Fruit fly (Drosophila melanogaster) whole organism, embryonic: ENCODE measurements around the gene NK7.1.

Experiments used
- Abd-B ChIP-seq: fragments of 200-800 bp; sonication (Bioruptor generic); optimal IDR thresholded peaks from 2 replicates; lab custom pipeline; 2018; ENCODE audit warnings: missing biosample characterization, mild to moderate bottlenecking, missing genetic modification characterization, moderate library complexity
- B-H1 ChIP-seq: fragments of 200-800 bp; sonication (Bioruptor generic); IDR thresholded peaks from 3 replicates; pipeline ENCODE4 v1.3.6; 2022; ENCODE audit warnings: missing biosample characterization, missing genetic modification characterization
- CG10209 ChIP-seq: fragments of 200-800 bp; sonication (Bioruptor generic); optimal IDR thresholded peaks from 3 replicates; lab custom pipeline; 2017; ENCODE audit warnings: missing biosample characterization, mild to moderate bottlenecking, missing genetic modification characterization, missing genetic modification reagents
- CG1024 ChIP-seq: fragments of 200-800 bp; sonication (Bioruptor generic); IDR thresholded peaks from 2 replicates; pipeline ENCODE4 v1.3.6; 2022; ENCODE audit warnings: missing biosample characterization, missing genetic modification characterization
- CG10654 ChIP-seq: fragments of 200-800 bp; sonication (Bioruptor generic); optimal IDR thresholded peaks from 2 replicates; lab custom pipeline; 2016; ENCODE audit warnings: missing biosample characterization, missing genetic modification characterization
- CG10979 ChIP-seq: fragments of 200-800 bp; sonication (Bioruptor generic); optimal IDR thresholded peaks from 2 replicates; lab custom pipeline; 2018; ENCODE audit warnings: missing biosample characterization, mild to moderate bottlenecking, missing genetic modification characterization, moderate library complexity
- CG11695 ChIP-seq: fragments of 200-800 bp; sonication (Bioruptor generic); IDR thresholded peaks from 3 replicates; pipeline ENCODE4 v1.3.6; 2022; ENCODE audit warnings: missing biosample characterization, missing genetic modification characterization
- CG12299 ChIP-seq: fragments of 200-800 bp; sonication (Bioruptor generic); optimal IDR thresholded peaks from 2 replicates; lab custom pipeline; 2018; ENCODE audit warnings: missing biosample characterization, mild to moderate bottlenecking, missing genetic modification characterization
- CG1233 ChIP-seq: fragments of 200-800 bp; sonication (Bioruptor generic); optimal IDR thresholded peaks from 4 replicates; lab custom pipeline; 2018; ENCODE audit warnings: missing biosample characterization, mild to moderate bottlenecking, missing genetic modification characterization
- CG15073 ChIP-seq: fragments of 200-800 bp; sonication (Bioruptor generic); optimal IDR thresholded peaks from 2 replicates; lab custom pipeline; 2016; ENCODE audit warnings: missing biosample characterization, missing genetic modification characterization
- CG1603 ChIP-seq: fragments of 200-800 bp; sonication (Bioruptor generic); optimal IDR thresholded peaks from 2 replicates; lab custom pipeline; 2019; ENCODE audit warnings: missing biosample characterization, mild to moderate bottlenecking, missing genetic modification characterization, moderate library complexity
- CG2712 ChIP-seq: fragments of 200-800 bp; optimal IDR thresholded peaks from 3 replicates; lab custom pipeline; 2019; ENCODE audit warnings: missing biosample characterization, mild to moderate bottlenecking, missing genetic modification characterization, moderate library complexity
- CG30403 ChIP-seq: fragments of 200-800 bp; sonication (Bioruptor generic); optimal IDR thresholded peaks from 3 replicates; lab custom pipeline; 2016; ENCODE audit warnings: missing biosample characterization, missing genetic modification characterization
- CG32767 ChIP-seq: fragments of 200-800 bp; sonication (Bioruptor generic); IDR thresholded peaks from 2 replicates; pipeline ENCODE4 v1.3.6; 2022; ENCODE audit warnings: missing biosample characterization, missing genetic modification characterization
- CG33557 ChIP-seq: fragments of 200-800 bp; sonication (Bioruptor generic); optimal IDR thresholded peaks from 2 replicates; lab custom pipeline; 2019; ENCODE audit warnings: missing biosample characterization, mild to moderate bottlenecking, missing genetic modification characterization, moderate library complexity
- CG3995 ChIP-seq: fragments of 200-800 bp; sonication (Bioruptor generic); optimal IDR thresholded peaks from 3 replicates; lab custom pipeline; 2016; ENCODE audit warnings: missing biosample characterization, missing genetic modification characterization
- CG4360 ChIP-seq: fragments of 200-800 bp; sonication (Bioruptor generic); IDR thresholded peaks from 2 replicates; pipeline ENCODE4 v1.3.6; 2022; ENCODE audit warnings: missing biosample characterization, missing genetic modification characterization
- CG4404 ChIP-seq: fragments of 200-800 bp; sonication (Bioruptor generic); IDR thresholded peaks from 2 replicates; pipeline ENCODE4 v1.3.6; 2022; ENCODE audit warnings: missing biosample characterization, missing genetic modification characterization
- CG4854 ChIP-seq: fragments of 200-800 bp; sonication (Bioruptor generic); optimal IDR thresholded peaks from 2 replicates; lab custom pipeline; 2016; ENCODE audit warnings: missing biosample characterization, missing genetic modification characterization, inconsistent platforms
- CG8290 ChIP-seq, 3 experiments: fragments of 200-800 bp; sonication (Bioruptor generic); optimal IDR thresholded peaks; 2 replicates each; lab custom pipeline; 2016 to 2019; ENCODE audit warnings: missing biosample characterization in 3 of 3, missing genetic modification characterization in 3 of 3, mild to moderate bottlenecking in 2 of 3, moderate library complexity in 1 of 3
- CG8765 ChIP-seq: fragments of 200-800 bp; sonication (Bioruptor generic); IDR thresholded peaks from 2 replicates; pipeline ENCODE4 v1.3.6; 2022; ENCODE audit warnings: missing biosample characterization, missing genetic modification characterization
- CG8924 ChIP-seq: fragments of 200-800 bp; optimal IDR thresholded peaks from 3 replicates; lab custom pipeline; 2019; ENCODE audit warnings: missing biosample characterization, mild to moderate bottlenecking, missing genetic modification characterization, moderate library complexity
- CG9215 ChIP-seq: fragments of 200-800 bp; sonication (Bioruptor generic); IDR thresholded peaks from 2 replicates; pipeline ENCODE4 v1.3.6; 2022; ENCODE audit warnings: missing biosample characterization, missing genetic modification characterization
- Chrac-16 ChIP-seq: fragments of 200-800 bp; sonication (Bioruptor generic); optimal IDR thresholded peaks from 3 replicates; lab custom pipeline; 2016; ENCODE audit warnings: missing biosample characterization, missing genetic modification characterization
- Drgx ChIP-seq: fragments of 200-800 bp; sonication (Bioruptor generic); IDR thresholded peaks from 2 replicates; pipeline ENCODE4 v1.3.6; 2022; ENCODE audit warnings: missing biosample characterization, missing genetic modification characterization
- Elba2 ChIP-seq: fragments of 200-800 bp; sonication (Bioruptor generic); optimal IDR thresholded peaks from 3 replicates; lab custom pipeline; 2016; ENCODE audit warnings: missing biosample characterization, missing genetic modification characterization
- GATAe ChIP-seq: fragments of 200-800 bp; sonication (Bioruptor generic); conservative IDR thresholded peaks from 2 replicates; pipeline ENCODE4 v1.3.6; 2022; ENCODE audit warnings: missing biosample characterization, missing genetic modification characterization
- H2.0 ChIP-seq: fragments of 200-800 bp; sonication (Bioruptor generic); IDR thresholded peaks from 2 replicates; pipeline ENCODE4 v1.3.6; 2022; ENCODE audit warnings: missing biosample characterization, missing genetic modification characterization
- NK7.1 ChIP-seq: fragments of 200-800 bp; sonication (Bioruptor generic); optimal IDR thresholded peaks from 3 replicates; lab custom pipeline; 2016; ENCODE audit warnings: missing biosample characterization, missing genetic modification characterization
- al ChIP-seq: fragments of 200-800 bp; sonication (Bioruptor generic); IDR thresholded peaks from 2 replicates; pipeline ENCODE4 v1.3.6; 2022; ENCODE audit warnings: missing biosample characterization, missing genetic modification characterization
- cwo ChIP-seq: fragments of 200-800 bp; sonication (Bioruptor generic); optimal IDR thresholded peaks from 3 replicates; lab custom pipeline; 2017; ENCODE audit warnings: missing biosample characterization, missing genetic modification characterization, mild to moderate bottlenecking, moderate library complexity, missing genetic modification reagents
- dimm ChIP-seq: fragments of 200-800 bp; sonication (Bioruptor generic); IDR thresholded peaks from 2 replicates; pipeline ENCODE4 v1.3.6; 2022; ENCODE audit warnings: missing biosample characterization, missing genetic modification characterization
- dmrt99B ChIP-seq: fragments of 200-800 bp; sonication (Bioruptor generic); optimal IDR thresholded peaks from 2 replicates; lab custom pipeline; 2018; ENCODE audit warnings: missing biosample characterization, mild to moderate bottlenecking, missing genetic modification characterization, moderate library complexity
- esg ChIP-seq: fragments of 200-800 bp; sonication (Bioruptor generic); conservative IDR thresholded peaks from 2 replicates; pipeline ENCODE4 v1.3.6; 2022; ENCODE audit warnings: missing biosample characterization, missing genetic modification characterization
- fd102C ChIP-seq: fragments of 200-800 bp; sonication (Bioruptor generic); optimal IDR thresholded peaks from 2 replicates; lab custom pipeline; 2018; ENCODE audit warnings: missing biosample characterization, mild to moderate bottlenecking, missing genetic modification characterization, moderate library complexity
- gcm ChIP-seq: fragments of 200-800 bp; sonication (Bioruptor generic); optimal IDR thresholded peaks from 2 replicates; lab custom pipeline; 2019; ENCODE audit warnings: missing biosample characterization, mild to moderate bottlenecking, missing genetic modification characterization, moderate library complexity
- ken ChIP-seq: fragments of 200-800 bp; sonication (Bioruptor generic); IDR thresholded peaks from 3 replicates; pipeline ENCODE4 v1.3.6; 2022; ENCODE audit warnings: missing biosample characterization, missing genetic modification characterization
- klu ChIP-seq: fragments of 200-800 bp; sonication (Bioruptor generic); IDR thresholded peaks from 2 replicates; pipeline ENCODE4 v1.3.6; 2022; ENCODE audit warnings: missing biosample characterization, missing genetic modification characterization
- lmd ChIP-seq: fragments of 200-800 bp; sonication (Bioruptor generic); IDR thresholded peaks from 2 replicates; pipeline ENCODE4 v1.3.6; 2022; ENCODE audit warnings: missing biosample characterization, missing genetic modification characterization
- luna ChIP-seq: fragments of 200-800 bp; sonication (Bioruptor generic); optimal IDR thresholded peaks from 2 replicates; lab custom pipeline; 2016; ENCODE audit warnings: missing biosample characterization, missing genetic modification characterization
- mld ChIP-seq: fragments of 200-800 bp; sonication (Bioruptor generic); IDR thresholded peaks from 3 replicates; pipeline ENCODE4 v1.3.6; 2022; ENCODE audit warnings: missing biosample characterization, missing genetic modification characterization; ENCODE audit not compliant: partially characterized antibody
- nerfin-1 ChIP-seq: fragments of 200-800 bp; sonication (Bioruptor generic); optimal IDR thresholded peaks from 3 replicates; lab custom pipeline; 2019; ENCODE audit warnings: missing biosample characterization, mild to moderate bottlenecking, missing genetic modification characterization, moderate library complexity
- onecut ChIP-seq: fragments of 200-800 bp; sonication (Bioruptor generic); IDR thresholded peaks from 2 replicates; pipeline ENCODE4 v1.3.6; 2022; ENCODE audit warnings: missing biosample characterization, missing genetic modification characterization
- pho ChIP-seq: fragments of 200-800 bp; sonication (Bioruptor generic); optimal IDR thresholded peaks from 2 replicates; lab custom pipeline; 2016; ENCODE audit warnings: missing biosample characterization, missing genetic modification characterization
- ranshi ChIP-seq: fragments of 200-800 bp; sonication (Bioruptor generic); IDR thresholded peaks from 2 replicates; pipeline ENCODE4 v1.3.6; 2022; ENCODE audit warnings: missing biosample characterization, missing genetic modification characterization
- sim ChIP-seq: fragments of 200-800 bp; sonication (Bioruptor generic); IDR thresholded peaks from 2 replicates; pipeline ENCODE4 v1.3.6; 2022; ENCODE audit warnings: missing biosample characterization, missing genetic modification characterization
- so ChIP-seq: fragments of 200-800 bp; sonication (Bioruptor generic); IDR thresholded peaks from 3 replicates; pipeline ENCODE4 v1.3.6; 2022; ENCODE audit warnings: missing biosample characterization, missing genetic modification characterization
- sug ChIP-seq: fragments of 200-800 bp; optimal IDR thresholded peaks from 2 replicates; lab custom pipeline; 2019; ENCODE audit warnings: missing biosample characterization, mild to moderate bottlenecking, missing genetic modification characterization, moderate library complexity
- tin ChIP-seq: fragments of 200-800 bp; sonication (Bioruptor generic); optimal IDR thresholded peaks from 3 replicates; lab custom pipeline; 2016; ENCODE audit warnings: missing biosample characterization, missing genetic modification characterization
- trh ChIP-seq: fragments of 200-800 bp; sonication (Bioruptor generic); optimal IDR thresholded peaks from 2 replicates; lab custom pipeline; 2016; ENCODE audit warnings: missing biosample characterization, missing genetic modification characterization
- zfh2 ChIP-seq: fragments of 200-800 bp; sonication (Bioruptor generic); optimal IDR thresholded peaks from 2 replicates; lab custom pipeline; 2016; ENCODE audit warnings: missing biosample characterization, missing genetic modification characterization

The NK7.1 gene

DNA sequence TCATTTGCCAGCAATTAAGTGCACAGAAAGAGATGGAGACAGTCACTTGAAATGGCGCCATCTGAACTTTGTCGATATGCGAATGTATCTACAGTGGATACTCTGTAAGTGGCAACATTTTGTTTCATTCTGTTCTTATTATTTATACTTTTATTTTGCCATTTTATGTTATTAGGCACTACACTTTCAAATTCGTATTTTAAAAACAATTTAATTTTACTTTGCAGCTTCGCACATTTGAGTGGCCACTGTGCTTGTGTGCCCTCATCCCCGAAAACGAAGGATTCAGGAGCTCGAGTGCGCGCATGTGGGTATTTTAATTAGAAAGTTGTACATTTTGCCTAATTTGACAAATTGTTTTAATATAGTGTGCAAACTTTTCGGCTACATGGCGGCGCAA lies 15.3 kb downstream of the NK7.1 start (continued):
- TF ChIP-seq CG8290 (GFP tag; optimal IDR thresholded peaks at IDR 0.05; lab: Kevin White, UChicago) (no peak), CG8290 (tag; optimal IDR thresholded peaks at IDR 0.05; lab: Kevin White, UChicago) (peak in 1 of 2 experiments; percentile 42), B-H1 (GFP tag; lab: Robert Waterston, UW) (peak; percentile 45; the same call in 1 of the 3 replicates), nerfin-1 (tag; lab: Kevin White, UChicago) (peak; percentile 6), Drgx (GFP tag; lab: Robert Waterston, UW) (peak; percentile 68), dmrt99B (tag; lab: Kevin White, UChicago) (peak; percentile 54), GATAe (GFP tag; lab: Robert Waterston, UW) (no peak), CG32767 (no peak), CG10979 (tag; lab: Kevin White, UChicago) (peak; percentile 42), Chrac-16 (GFP tag; lab: Kevin White, UChicago) (peak; percentile 45), trh (GFP tag; lab: Kevin White, UChicago) (no peak), CG1603 (tag; lab: Kevin White, UChicago) (peak; percentile 58), CG15073 (GFP tag; lab: Kevin White, UChicago) (no peak), CG33557 (GFP tag; lab: Kevin White, UChicago) (no peak), CG4360 (GFP tag; lab: Robert Waterston, UW) (no peak), CG4404 (GFP tag; lab: Robert Waterston, UW) (peak; percentile 62), dimm (no peak), sim (GFP tag; lab: Robert Waterston, UW) (no peak), CG8924 (tag; lab: Kevin White, UChicago) (peak; percentile 35), mld (GFP tag; lab: Robert Waterston, UW) (no peak), gcm (GFP tag; lab: Kevin White, UChicago) (peak; percentile 22), cwo (GFP tag; lab: Kevin White, UChicago) (peak; percentile 21), al (peak; percentile 15; the same call in 1 of the 2 replicates), CG1024 (GFP tag; lab: Robert Waterston, UW) (peak; percentile 61), ranshi (GFP tag; lab: Robert Waterston, UW) (peak; percentile 58; the same call in 1 of the 2 replicates), luna (GFP tag; lab: Kevin White, UChicago) (no peak), H2.0 (GFP tag; lab: Robert Waterston, UW) (peak; percentile 51), CG3995 (GFP tag; lab: Kevin White, UChicago) (no peak), CG30403 (GFP tag; lab: Kevin White, UChicago) (peak; percentile 26), Elba2 (GFP tag; lab: Kevin White, UChicago) (peak; percentile 11), zfh2 (no peak), CG10654 (no peak), CG12299 (no peak), CG4854 (no peak), CG9215 (GFP tag; lab: Robert Waterston, UW) (peak; percentile 44; the same call in 1 of the 2 replicates), esg (GFP tag; lab: Robert Waterston, UW) (peak; percentile 36; the same call in 1 of the 2 replicates), klu (GFP tag; lab: Robert Waterston, UW) (0 out of 2 replicates have a peak, but pooled peaks have one; percentile 19), Abd-B (GFP tag; lab: Kevin White, UChicago) (peak; percentile 7), sug (tag; lab: Kevin White, UChicago) (no peak), NK7.1 (GFP tag; lab: Kevin White, UChicago) (peak; percentile 16), CG8765 (GFP tag; lab: Robert Waterston, UW) (peak; percentile 53), CG2712 (tag; lab: Kevin White, UChicago) (peak; percentile 59), so (GFP tag; lab: Robert Waterston, UW) (peak; percentile 43; the same call in 2 of the 3 replicates), pho (GFP tag; lab: Kevin White, UChicago) (peak; percentile 4), ken (GFP tag; lab: Robert Waterston, UW) (peak; percentile 59; the same call in 1 of the 3 replicates), onecut (GFP tag; lab: Robert Waterston, UW) (peak; percentile 27; the same call in 1 of the 2 replicates), CG10209 (GFP tag; lab: Kevin White, UChicago) (peak; percentile 4), fd102C (GFP tag; lab: Kevin White, UChicago) (peak; percentile 58), lmd (peak; percentile 33; the same call in 1 of the 2 replicates), CG11695 (GFP tag; lab: Robert Waterston, UW) (0 out of 3 replicates have a peak, but pooled peaks have one; percentile 25), CG1233 (GFP tag; lab: Kevin White, UChicago) (peak; percentile 34), tin (peak; percentile 45)
